In genomic region chr2L:4093728-4094324, dm6 we compare ENCODE assay signal across 1 fruit fly cellular context.
A peak's percentile ranks its signal among the peaks of the same experiment; 100 is the strongest.
TF ChIP-seq lines count a peak whose summit lies in the region.

No protein-coding gene starts in this region.

TF ChIP-seq in whole organism, embryonic, 481 proteins besides CTCF, POLR2A, EP300 and RAD21 (continued from another document and continues in another):
- TF ChIP-seq CG2120 (GFP tag; optimal IDR thresholded peaks at IDR 0.05; lab: Kevin White, UChicago): peak; percentile 83
- TF ChIP-seq C15 (GFP tag; IDR thresholded peaks at IDR 0.05; lab: Robert Waterston, UW): 0 out of 3 replicates have a peak, but pooled peaks have one; percentile 28
- TF ChIP-seq CG3838 (GFP tag; optimal IDR thresholded peaks at IDR 0.05; lab: Kevin White, UChicago): no peak
- TF ChIP-seq lab (GFP tag; optimal IDR thresholded peaks at IDR 0.05; lab: Kevin White, UChicago): peak; percentile 79
- TF ChIP-seq CG30431 (GFP tag; optimal IDR thresholded peaks at IDR 0.05; lab: Kevin White, UChicago): peak; percentile 65
- peak; percentile 80 for TF ChIP-seq Antp (GFP tag; optimal IDR thresholded peaks at IDR 0.05; lab: Kevin White, UChicago)
- peak; percentile 70 for TF ChIP-seq Fer1 (GFP tag; optimal IDR thresholded peaks at IDR 0.05; lab: Kevin White, UChicago)
- peak; percentile 65 for TF ChIP-seq sd (tag; optimal IDR thresholded peaks at IDR 0.05; lab: Kevin White, UChicago)
- peak; percentile 66 for TF ChIP-seq Rx (GFP tag; IDR thresholded peaks at IDR 0.05; lab: Robert Waterston, UW)
- no peak for TF ChIP-seq CG34224 (GFP tag; IDR thresholded peaks at IDR 0.05; lab: Robert Waterston, UW; ENCODE audit: partially characterized antibody)
- TF ChIP-seq CG1792 (GFP tag; optimal IDR thresholded peaks at IDR 0.05; lab: Kevin White, UChicago): peak; percentile 61
- TF ChIP-seq BtbVII (GFP tag; optimal IDR thresholded peaks at IDR 0.05; lab: Kevin White, UChicago): peak; percentile 59
- TF ChIP-seq Meics (GFP tag; optimal IDR thresholded peaks at IDR 0.05; lab: Kevin White, UChicago): peak; percentile 72
- no peak for TF ChIP-seq mld (GFP tag; IDR thresholded peaks at IDR 0.05; lab: Robert Waterston, UW; ENCODE audit: partially characterized antibody)
- no peak for TF ChIP-seq CG5180 (GFP tag; optimal IDR thresholded peaks at IDR 0.05; lab: Kevin White, UChicago)
- no peak for TF ChIP-seq Hey (tag; optimal IDR thresholded peaks at IDR 0.05; lab: Kevin White, UChicago)
- TF ChIP-seq CG18599 (GFP tag; optimal IDR thresholded peaks at IDR 0.05; lab: Kevin White, UChicago): peak; percentile 83
- TF ChIP-seq ham (GFP tag; IDR thresholded peaks at IDR 0.05; lab: Robert Waterston, UW): no peak
- peak; percentile 67 for TF ChIP-seq cwo (GFP tag; optimal IDR thresholded peaks at IDR 0.05; lab: Kevin White, UChicago)
- peak; percentile 94 for TF ChIP-seq ci (GFP tag; IDR thresholded peaks at IDR 0.05; lab: Robert Waterston, UW)
- TF ChIP-seq CG33557 (GFP tag; optimal IDR thresholded peaks at IDR 0.05; lab: Kevin White, UChicago): no peak
- no peak for TF ChIP-seq CG16813 (GFP tag; IDR thresholded peaks at IDR 0.05; lab: Robert Waterston, UW; ENCODE audit: partially characterized antibody)
- TF ChIP-seq zen (tag; optimal IDR thresholded peaks at IDR 0.05; lab: Kevin White, UChicago): peak; percentile 1
- peak; percentile 85 for TF ChIP-seq Drgx (GFP tag; IDR thresholded peaks at IDR 0.05; lab: Robert Waterston, UW)
- TF ChIP-seq CG2875 (GFP tag; optimal IDR thresholded peaks at IDR 0.05; lab: Kevin White, UChicago): peak; percentile 69
- no peak for TF ChIP-seq ato (GFP tag; IDR thresholded peaks at IDR 0.05; lab: Robert Waterston, UW; ENCODE audit: partially characterized antibody)
- TF ChIP-seq CG17328 (GFP tag; IDR thresholded peaks at IDR 0.05; lab: Robert Waterston, UW): peak; percentile 89
- TF ChIP-seq CG14860 (GFP tag; IDR thresholded peaks at IDR 0.05; lab: Robert Waterston, UW; ENCODE audit: partially characterized antibody): no peak
- peak; percentile 23 for TF ChIP-seq CG10147 (GFP tag; optimal IDR thresholded peaks at IDR 0.05; lab: Kevin White, UChicago)
- TF ChIP-seq bbx (GFP tag; IDR thresholded peaks at IDR 0.05; lab: Robert Waterston, UW; ENCODE audit: partially characterized antibody): no peak
- TF ChIP-seq psq (GFP tag; optimal IDR thresholded peaks at IDR 0.05; lab: Kevin White, UChicago): peak; percentile 19
- peak; percentile 19 for TF ChIP-seq CG6765 (GFP tag; optimal IDR thresholded peaks at IDR 0.05; lab: Kevin White, UChicago)
- no peak for TF ChIP-seq D19B (GFP tag; optimal IDR thresholded peaks at IDR 0.05; lab: Kevin White, UChicago)
- TF ChIP-seq Sox100B (GFP tag; optimal IDR thresholded peaks at IDR 0.05; lab: Kevin White, UChicago): peak; percentile 43
- TF ChIP-seq NfI (GFP tag; optimal IDR thresholded peaks at IDR 0.05; lab: Kevin White, UChicago): peak; percentile 76
- peak; percentile 50 for TF ChIP-seq CG13775 (GFP tag; optimal IDR thresholded peaks at IDR 0.05; lab: Kevin White, UChicago)
- TF ChIP-seq CG7987 (GFP tag; optimal IDR thresholded peaks at IDR 0.05; lab: Kevin White, UChicago): no peak
- TF ChIP-seq CG7786 (GFP tag; optimal IDR thresholded peaks at IDR 0.05; lab: Kevin White, UChicago): peak; percentile 82
- TF ChIP-seq CG18011 (GFP tag; optimal IDR thresholded peaks at IDR 0.05; lab: Kevin White, UChicago): peak; percentile 41
- no peak for TF ChIP-seq zf30C (GFP tag; optimal IDR thresholded peaks at IDR 0.05; lab: Kevin White, UChicago)
- TF ChIP-seq sc (optimal IDR thresholded peaks at IDR 0.05; lab: Kevin White, UChicago): no peak
- TF ChIP-seq sc (GFP tag; optimal IDR thresholded peaks at IDR 0.05; lab: Kevin White, UChicago): peak; percentile 29
- peak; percentile 9 for TF ChIP-seq CG4617 (GFP tag; optimal IDR thresholded peaks at IDR 0.05; lab: Kevin White, UChicago; ENCODE audit: borderline replicate concordance)
- TF ChIP-seq sens-2 (GFP tag; IDR thresholded peaks at IDR 0.05; lab: Robert Waterston, UW): peak; percentile 73
- peak; percentile 52 for TF ChIP-seq twi (tag; optimal IDR thresholded peaks at IDR 0.05; lab: Kevin White, UChicago)
- peak in 1 of 2 experiments; percentile 26 for TF ChIP-seq Eip74EF (GFP tag; optimal IDR thresholded peaks at IDR 0.05; lab: Kevin White, UChicago)
- TF ChIP-seq oc (tag; optimal IDR thresholded peaks at IDR 0.05; lab: Kevin White, UChicago): peak; percentile 72
- TF ChIP-seq CG10543 (GFP tag; optimal IDR thresholded peaks at IDR 0.05; lab: Kevin White, UChicago): no peak
- peak; percentile 52 for TF ChIP-seq btn (GFP tag; optimal IDR thresholded peaks at IDR 0.05; lab: Kevin White, UChicago)
- no peak for TF ChIP-seq pan (optimal IDR thresholded peaks at IDR 0.05; lab: Kevin White, UChicago)
- peak in 1 of 2 experiments; percentile 87 for TF ChIP-seq pan (GFP tag; optimal IDR thresholded peaks at IDR 0.05 in 1 of 2, IDR thresholded peaks at IDR 0.05 in 1 of 2)
- TF ChIP-seq gsb (GFP tag; IDR thresholded peaks at IDR 0.05; lab: Robert Waterston, UW): no peak
- TF ChIP-seq ATbp (GFP tag; optimal IDR thresholded peaks at IDR 0.05; lab: Kevin White, UChicago): peak; percentile 76
- TF ChIP-seq disco-r (GFP tag; optimal IDR thresholded peaks at IDR 0.05; lab: Kevin White, UChicago): peak; percentile 51
- peak; percentile 64 for TF ChIP-seq CG18476 (GFP tag; optimal IDR thresholded peaks at IDR 0.05; lab: Kevin White, UChicago)
- peak; percentile 83 for TF ChIP-seq row (GFP tag; IDR thresholded peaks at IDR 0.05; lab: Robert Waterston, UW)
- peak; percentile 21 for TF ChIP-seq da (GFP tag; optimal IDR thresholded peaks at IDR 0.05; lab: Kevin White, UChicago)
- TF ChIP-seq E2f1 (GFP tag; IDR thresholded peaks at IDR 0.05; lab: Robert Waterston, UW): peak; percentile 79
- TF ChIP-seq CG10209 (GFP tag; optimal IDR thresholded peaks at IDR 0.05; lab: Kevin White, UChicago): peak; percentile 68
- peak; percentile 90 for TF ChIP-seq CG1603 (tag; optimal IDR thresholded peaks at IDR 0.05; lab: Kevin White, UChicago)
- TF ChIP-seq Mad (GFP tag; optimal IDR thresholded peaks at IDR 0.05; lab: Kevin White, UChicago): peak; percentile 63
- peak; percentile 55 for TF ChIP-seq NC2α (GFP tag; optimal IDR thresholded peaks at IDR 0.05; lab: Kevin White, UChicago)
- TF ChIP-seq stc (GFP tag; IDR thresholded peaks at IDR 0.05; lab: Robert Waterston, UW): peak; percentile 81
- TF ChIP-seq CG16863 (GFP tag; optimal IDR thresholded peaks at IDR 0.05; lab: Kevin White, UChicago): peak; percentile 69
- TF ChIP-seq Awh (GFP tag; IDR thresholded peaks at IDR 0.05; lab: Robert Waterston, UW): peak; percentile 72
- TF ChIP-seq CG8281 (tag; optimal IDR thresholded peaks at IDR 0.05; lab: Kevin White, UChicago): no peak
- no peak for TF ChIP-seq lov (optimal IDR thresholded peaks at IDR 0.05; lab: Kevin White, UChicago)
- peak; percentile 52; the same call in 1 of the 3 replicates for TF ChIP-seq lov (GFP tag; IDR thresholded peaks at IDR 0.05; lab: Robert Waterston, UW)
- peak; percentile 53 for TF ChIP-seq fu2 (GFP tag; optimal IDR thresholded peaks at IDR 0.05; lab: Kevin White, UChicago)
- peak; percentile 66 for TF ChIP-seq danr (GFP tag; IDR thresholded peaks at IDR 0.05; lab: Robert Waterston, UW)
- TF ChIP-seq CoRest (tag; optimal IDR thresholded peaks at IDR 0.05; lab: Kevin White, UChicago): peak; percentile 67
- TF ChIP-seq NK7.1 (GFP tag; optimal IDR thresholded peaks at IDR 0.05; lab: Kevin White, UChicago): peak; percentile 33
- no peak for TF ChIP-seq Kr (GFP tag; optimal IDR thresholded peaks at IDR 0.05; lab: Kevin White, UChicago)
- peak; percentile 17 for TF ChIP-seq kah (GFP tag; optimal IDR thresholded peaks at IDR 0.05; lab: Kevin White, UChicago)
- peak; percentile 8 for TF ChIP-seq CG8290 (GFP tag; optimal IDR thresholded peaks at IDR 0.05; lab: Kevin White, UChicago)
- TF ChIP-seq CG8290 (tag; optimal IDR thresholded peaks at IDR 0.05; lab: Kevin White, UChicago): peak in 1 of 2 experiments; percentile 77
- peak; percentile 23 for TF ChIP-seq CG17186 (GFP tag; optimal IDR thresholded peaks at IDR 0.05; lab: Kevin White, UChicago)
- peak; percentile 85 for TF ChIP-seq gem (tag; optimal IDR thresholded peaks at IDR 0.05; lab: Kevin White, UChicago)
- TF ChIP-seq PHDP (tag; optimal IDR thresholded peaks at IDR 0.05; lab: Kevin White, UChicago): peak; percentile 81
- TF ChIP-seq CG2712 (tag; optimal IDR thresholded peaks at IDR 0.05; lab: Kevin White, UChicago): peak; percentile 82
- TF ChIP-seq CG12155 (GFP tag; optimal IDR thresholded peaks at IDR 0.05; lab: Kevin White, UChicago): peak; percentile 51
- TF ChIP-seq ssp (GFP tag; IDR thresholded peaks at IDR 0.05; lab: Robert Waterston, UW): peak; percentile 65
- TF ChIP-seq CG14050 (GFP tag; IDR thresholded peaks at IDR 0.05; lab: Robert Waterston, UW): peak; percentile 66; the same call in 2 of the 3 replicates
- TF ChIP-seq CG12071 (GFP tag; optimal IDR thresholded peaks at IDR 0.05; lab: Kevin White, UChicago): peak; percentile 61
- TF ChIP-seq br (optimal IDR thresholded peaks at IDR 0.05; lab: Kevin White, UChicago): no peak
- TF ChIP-seq CG12744 (GFP tag; optimal IDR thresholded peaks at IDR 0.05; lab: Kevin White, UChicago): peak; percentile 56
- peak; percentile 48 for TF ChIP-seq CG9215 (GFP tag; IDR thresholded peaks at IDR 0.05; lab: Robert Waterston, UW)
- TF ChIP-seq usp (GFP tag; optimal IDR thresholded peaks at IDR 0.05; lab: Kevin White, UChicago): no peak
- TF ChIP-seq lola (GFP tag; optimal IDR thresholded peaks at IDR 0.05; lab: Kevin White, UChicago): peak in 1 of 3 experiments; percentile 62
- TF ChIP-seq CG4360 (GFP tag; IDR thresholded peaks at IDR 0.05; lab: Robert Waterston, UW): no peak
- peak; percentile 76 for TF ChIP-seq az2 (GFP tag; optimal IDR thresholded peaks at IDR 0.05; lab: Kevin White, UChicago)
- peak in 1 of 2 experiments; percentile 30 for TF ChIP-seq crp (GFP tag; optimal IDR thresholded peaks at IDR 0.05; lab: Kevin White, UChicago)
- TF ChIP-seq trem (tag; optimal IDR thresholded peaks at IDR 0.05; lab: Kevin White, UChicago): peak; percentile 40
- no peak for TF ChIP-seq toy (GFP tag; IDR thresholded peaks at IDR 0.05; lab: Robert Waterston, UW)
- peak; percentile 85 for TF ChIP-seq CG17359 (tag; optimal IDR thresholded peaks at IDR 0.05; lab: Kevin White, UChicago)
- peak; percentile 40 for TF ChIP-seq Myb (GFP tag; optimal IDR thresholded peaks at IDR 0.05; lab: Kevin White, UChicago)
- peak; percentile 56; the same call in 1 of the 2 replicates for TF ChIP-seq NFAT (GFP tag; IDR thresholded peaks at IDR 0.05; lab: Robert Waterston, UW)
- peak; percentile 68 for TF ChIP-seq CG43689 (GFP tag; IDR thresholded peaks at IDR 0.05; lab: Robert Waterston, UW)
- TF ChIP-seq her (GFP tag; optimal IDR thresholded peaks at IDR 0.05; lab: Kevin White, UChicago): peak; percentile 58
- 0 out of 3 replicates have a peak, but pooled peaks have one; percentile 42 for TF ChIP-seq CG2199 (GFP tag; IDR thresholded peaks at IDR 0.05; lab: Robert Waterston, UW)
- peak; percentile 26; the same call in 1 of the 2 replicates for TF ChIP-seq al (GFP tag; IDR thresholded peaks at IDR 0.05; lab: Robert Waterston, UW)
- TF ChIP-seq lmd (GFP tag; IDR thresholded peaks at IDR 0.05; lab: Robert Waterston, UW): peak; percentile 83
- TF ChIP-seq Rfx (GFP tag; IDR thresholded peaks at IDR 0.05; lab: Robert Waterston, UW): peak; percentile 85
- TF ChIP-seq z (GFP tag; IDR thresholded peaks at IDR 0.05; lab: Robert Waterston, UW): 0 out of 3 replicates have a peak, but pooled peaks have one; percentile 30
- TF ChIP-seq mirr (GFP tag; optimal IDR thresholded peaks at IDR 0.05; lab: Kevin White, UChicago): no peak
- no peak for TF ChIP-seq fru (optimal IDR thresholded peaks at IDR 0.05; lab: Kevin White, UChicago)
- peak; percentile 62 for TF ChIP-seq CG8388 (GFP tag; optimal IDR thresholded peaks at IDR 0.05; lab: Kevin White, UChicago)
- no peak for TF ChIP-seq CG3995 (GFP tag; optimal IDR thresholded peaks at IDR 0.05; lab: Kevin White, UChicago)
- TF ChIP-seq wdn (GFP tag; IDR thresholded peaks at IDR 0.05; lab: Robert Waterston, UW): peak; percentile 70
- TF ChIP-seq CG5953 (GFP tag; IDR thresholded peaks at IDR 0.05; lab: Robert Waterston, UW): peak; percentile 83
- peak; percentile 69 for TF ChIP-seq CG9932 (GFP tag; IDR thresholded peaks at IDR 0.05; lab: Robert Waterston, UW)
- TF ChIP-seq CG13624 (GFP tag; optimal IDR thresholded peaks at IDR 0.05; lab: Kevin White, UChicago): peak; percentile 53
- TF ChIP-seq CG11560 (tag; IDR thresholded peaks at IDR 0.05; lab: Robert Waterston, UW): 0 out of 3 replicates have a peak, but pooled peaks have one; percentile 38
- peak; percentile 70 for TF ChIP-seq CG11093 (GFP tag; IDR thresholded peaks at IDR 0.05; lab: Robert Waterston, UW)
- TF ChIP-seq peb (GFP tag; IDR thresholded peaks at IDR 0.05; lab: Robert Waterston, UW): peak; percentile 66
- TF ChIP-seq Atf6 (GFP tag; IDR thresholded peaks at IDR 0.05; lab: Robert Waterston, UW): peak; percentile 81
- TF ChIP-seq unc-4 (GFP tag; IDR thresholded peaks at IDR 0.05; lab: Robert Waterston, UW; ENCODE audit: partially characterized antibody): no peak
- TF ChIP-seq sim (GFP tag; IDR thresholded peaks at IDR 0.05; lab: Robert Waterston, UW): 0 out of 2 replicates have a peak, but pooled peaks have one; percentile 44
- no peak for TF ChIP-seq CG8765 (GFP tag; IDR thresholded peaks at IDR 0.05; lab: Robert Waterston, UW)
- TF ChIP-seq vvl (GFP tag; IDR thresholded peaks at IDR 0.05; lab: Robert Waterston, UW): peak; percentile 87
- TF ChIP-seq CHES-1-like (GFP tag; optimal IDR thresholded peaks at IDR 0.05; lab: Kevin White, UChicago): peak; percentile 73
- 0 out of 2 replicates have a peak, but pooled peaks have one; percentile 21 for TF ChIP-seq aop (GFP tag; IDR thresholded peaks at IDR 0.05; lab: Robert Waterston, UW)
- TF ChIP-seq Chrac-16 (GFP tag; optimal IDR thresholded peaks at IDR 0.05; lab: Kevin White, UChicago): peak; percentile 63
- peak; percentile 73 for TF ChIP-seq CG17385 (GFP tag; optimal IDR thresholded peaks at IDR 0.05; lab: Kevin White, UChicago)
- TF ChIP-seq p53 (GFP tag; optimal IDR thresholded peaks at IDR 0.05; lab: Kevin White, UChicago): no peak
- no peak for TF ChIP-seq B-H2 (GFP tag; optimal IDR thresholded peaks at IDR 0.05; lab: Kevin White, UChicago)
- peak; percentile 77 for TF ChIP-seq CG18262 (tag; optimal IDR thresholded peaks at IDR 0.05; lab: Kevin White, UChicago)
- peak; percentile 33 for TF ChIP-seq Jarid2 (GFP tag; optimal IDR thresholded peaks at IDR 0.05; lab: Kevin White, UChicago)
- TF ChIP-seq Mes4 (GFP tag; optimal IDR thresholded peaks at IDR 0.05; lab: Kevin White, UChicago): peak; percentile 63
- no peak for TF ChIP-seq CG10321 (GFP tag; IDR thresholded peaks at IDR 0.05; lab: Robert Waterston, UW)
